Fruit fly (Drosophila melanogaster) whole organism, embryonic: ENCODE results near the gene inaE.

ENCODE experiments used
- ATbp ChIP-seq: fragments of 200-800 bp; sonication (Bioruptor generic); optimal IDR thresholded peaks from 2 replicates; lab custom pipeline; 2017; ENCODE audit warnings: missing biosample characterization, mild to moderate bottlenecking, missing genetic modification characterization, missing genetic modification reagents
- CG10462 ChIP-seq: fragments of 200-800 bp; sonication (Bioruptor generic); optimal IDR thresholded peaks from 2 replicates; lab custom pipeline; 2016; ENCODE audit warnings: missing biosample characterization, missing genetic modification characterization
- CG11504 ChIP-seq: fragments of 200-800 bp; sonication (Bioruptor generic); optimal IDR thresholded peaks from 3 replicates; lab custom pipeline; 2019; ENCODE audit warnings: missing biosample characterization, mild to moderate bottlenecking, missing genetic modification characterization, moderate library complexity
- CG14860 ChIP-seq: fragments of 200-800 bp; sonication (Bioruptor generic); IDR thresholded peaks from 3 replicates; pipeline ENCODE4 v1.3.6; 2022; ENCODE audit warnings: missing biosample characterization, missing genetic modification characterization; ENCODE audit not compliant: partially characterized antibody
- CG15696 ChIP-seq: fragments of 200-800 bp; sonication (Bioruptor generic); optimal IDR thresholded peaks from 2 replicates; lab custom pipeline; 2019; ENCODE audit warnings: missing biosample characterization, mild to moderate bottlenecking, missing genetic modification characterization, moderate library complexity
- CG16813 ChIP-seq: fragments of 200-800 bp; sonication (Bioruptor generic); IDR thresholded peaks from 3 replicates; pipeline ENCODE4 v1.3.6; 2022; ENCODE audit warnings: missing biosample characterization, missing genetic modification characterization; ENCODE audit not compliant: partially characterized antibody
- CG16863 ChIP-seq: fragments of 200-800 bp; sonication (Bioruptor generic); optimal IDR thresholded peaks from 3 replicates; lab custom pipeline; 2016; ENCODE audit warnings: missing biosample characterization, missing genetic modification characterization
- CG17385 ChIP-seq: fragments of 200-800 bp; sonication (Bioruptor generic); optimal IDR thresholded peaks from 3 replicates; lab custom pipeline; 2018; ENCODE audit warnings: missing biosample characterization, mild to moderate bottlenecking, missing genetic modification characterization
- CG17568 ChIP-seq: fragments of 200-800 bp; sonication (Bioruptor generic); optimal IDR thresholded peaks from 2 replicates; lab custom pipeline; 2018; ENCODE audit warnings: missing biosample characterization, mild to moderate bottlenecking, missing genetic modification characterization, moderate library complexity
- CG18262 ChIP-seq: fragments of 200-800 bp; optimal IDR thresholded peaks from 3 replicates; lab custom pipeline; 2019; ENCODE audit warnings: missing biosample characterization, mild to moderate bottlenecking, missing genetic modification characterization, moderate library complexity
- CG2678 ChIP-seq: fragments of 200-800 bp; sonication (Bioruptor generic); optimal IDR thresholded peaks from 3 replicates; lab custom pipeline; 2019; ENCODE audit warnings: missing biosample characterization, mild to moderate bottlenecking, missing genetic modification characterization, moderate library complexity
- CG2712 ChIP-seq: fragments of 200-800 bp; optimal IDR thresholded peaks from 3 replicates; lab custom pipeline; 2019; ENCODE audit warnings: missing biosample characterization, mild to moderate bottlenecking, missing genetic modification characterization, moderate library complexity
- CG31441 ChIP-seq: fragments of 200-800 bp; sonication (Bioruptor generic); IDR thresholded peaks from 2 replicates; pipeline ENCODE4 v1.3.6; 2022; ENCODE audit warnings: missing biosample characterization, missing genetic modification characterization
- CG32532 ChIP-seq: fragments of 200-800 bp; sonication (Bioruptor generic); IDR thresholded peaks from 2 replicates; pipeline ENCODE4 v1.3.6; 2022; ENCODE audit warnings: missing biosample characterization, missing genetic modification characterization
- CG6791 ChIP-seq: fragments of 200-800 bp; sonication (Bioruptor generic); IDR thresholded peaks from 3 replicates; pipeline ENCODE4 v1.3.6; 2022; ENCODE audit warnings: missing biosample characterization, missing genetic modification characterization; ENCODE audit not compliant: partially characterized antibody
- CG7963 ChIP-seq: fragments of 200-800 bp; sonication (Bioruptor generic); IDR thresholded peaks from 3 replicates; pipeline ENCODE4 v1.3.6; 2022; ENCODE audit warnings: missing biosample characterization, missing genetic modification characterization; ENCODE audit not compliant: partially characterized antibody
- CG9817 ChIP-seq: fragments of 200-800 bp; sonication (Bioruptor generic); optimal IDR thresholded peaks from 2 replicates; lab custom pipeline; 2018; ENCODE audit warnings: missing biosample characterization, mild to moderate bottlenecking, missing genetic modification characterization, moderate library complexity
- D19B ChIP-seq: fragments of 200-800 bp; sonication (Bioruptor generic); optimal IDR thresholded peaks from 2 replicates; lab custom pipeline; 2017; ENCODE audit warnings: missing biosample characterization, mild to moderate bottlenecking, missing genetic modification characterization
- Drgx ChIP-seq: fragments of 200-800 bp; sonication (Bioruptor generic); IDR thresholded peaks from 2 replicates; pipeline ENCODE4 v1.3.6; 2022; ENCODE audit warnings: missing biosample characterization, missing genetic modification characterization
- HLH4C ChIP-seq: fragments of 200-800 bp; sonication (Bioruptor generic); IDR thresholded peaks from 3 replicates; pipeline ENCODE4 v1.3.6; 2022; ENCODE audit warnings: missing biosample characterization, missing genetic modification characterization; ENCODE audit not compliant: partially characterized antibody
- Hand ChIP-seq: fragments of 200-800 bp; sonication (Bioruptor generic); optimal IDR thresholded peaks from 2 replicates; lab custom pipeline; 2017; ENCODE audit warnings: mild to moderate bottlenecking, missing biosample characterization, missing genetic modification reagents, missing genetic modification characterization
- Oli ChIP-seq: fragments of 200-800 bp; sonication (Bioruptor generic); optimal IDR thresholded peaks from 2 replicates; lab custom pipeline; 2018; ENCODE audit warnings: missing biosample characterization, mild to moderate bottlenecking, missing genetic modification characterization, moderate library complexity
- bsh ChIP-seq, 2 experiments: fragments of 200-800 bp; sonication (Bioruptor generic); optimal IDR thresholded peaks; 2 replicates each; lab custom pipeline; 2017 to 2018; ENCODE audit warnings: mild to moderate bottlenecking in 2 of 2, missing biosample characterization in 2 of 2, missing genetic modification characterization in 2 of 2, moderate library complexity in 1 of 2
- chinmo ChIP-seq: fragments of 200-800 bp; sonication (Bioruptor generic); IDR thresholded peaks from 4 replicates; pipeline ENCODE4 v1.3.6; 2022; ENCODE audit warnings: missing biosample characterization, missing genetic modification characterization; ENCODE audit not compliant: partially characterized antibody
- crol ChIP-seq: fragments of 200-800 bp; sonication (Bioruptor generic); IDR thresholded peaks from 2 replicates; pipeline ENCODE4 v1.3.6; 2022; ENCODE audit warnings: missing biosample characterization, missing genetic modification characterization
- da ChIP-seq: fragments of 200-800 bp; sonication (Bioruptor generic); optimal IDR thresholded peaks from 2 replicates; lab custom pipeline; 2016; ENCODE audit warnings: missing biosample characterization, missing genetic modification characterization
- dmrt99B ChIP-seq: fragments of 200-800 bp; sonication (Bioruptor generic); optimal IDR thresholded peaks from 2 replicates; lab custom pipeline; 2018; ENCODE audit warnings: missing biosample characterization, mild to moderate bottlenecking, missing genetic modification characterization, moderate library complexity
- gem ChIP-seq: fragments of 200-800 bp; sonication (Bioruptor generic); optimal IDR thresholded peaks from 2 replicates; lab custom pipeline; 2019; ENCODE audit warnings: missing biosample characterization, mild to moderate bottlenecking, missing genetic modification characterization, moderate library complexity
- grau ChIP-seq: fragments of 200-800 bp; optimal IDR thresholded peaks from 3 replicates; lab custom pipeline; 2019; ENCODE audit warnings: missing biosample characterization, mild to moderate bottlenecking, missing genetic modification characterization, moderate library complexity
- kni ChIP-seq: fragments of 200-800 bp; sonication (Bioruptor generic); optimal IDR thresholded peaks from 3 replicates; lab custom pipeline; 2017; ENCODE audit warnings: mild to moderate bottlenecking, missing biosample characterization, missing genetic modification reagents, missing genetic modification characterization
- lola ChIP-seq, 3 experiments: fragments of >200 bp in 2 of 3; fragments of 200-800 bp in 1 of 3; sonication (Bioruptor generic) in 1 of 3; optimal IDR thresholded peaks; 2 replicates each; lab custom pipeline; 2017 to 2019; ENCODE audit warnings: missing biosample characterization in 3 of 3, missing genetic modification characterization in 3 of 3, mild to moderate bottlenecking in 1 of 3, moderate library complexity in 1 of 3
- mld ChIP-seq: fragments of 200-800 bp; sonication (Bioruptor generic); IDR thresholded peaks from 3 replicates; pipeline ENCODE4 v1.3.6; 2022; ENCODE audit warnings: missing biosample characterization, missing genetic modification characterization; ENCODE audit not compliant: partially characterized antibody
- nerfin-2 ChIP-seq: fragments of 200-800 bp; sonication (Bioruptor generic); IDR thresholded peaks from 2 replicates; pipeline ENCODE4 v1.3.6; 2022; ENCODE audit warnings: missing biosample characterization, missing genetic modification characterization; ENCODE audit not compliant: partially characterized antibody
- nmo ChIP-seq: fragments of 200-800 bp; sonication (Bioruptor generic); optimal IDR thresholded peaks from 2 replicates; lab custom pipeline; 2018; ENCODE audit warnings: missing biosample characterization, mild to moderate bottlenecking, missing genetic modification characterization, moderate library complexity
- onecut ChIP-seq: fragments of 200-800 bp; sonication (Bioruptor generic); IDR thresholded peaks from 2 replicates; pipeline ENCODE4 v1.3.6; 2022; ENCODE audit warnings: missing biosample characterization, missing genetic modification characterization
- phol ChIP-seq: fragments of 200-800 bp; sonication (Bioruptor generic); optimal IDR thresholded peaks from 3 replicates; lab custom pipeline; 2018; ENCODE audit warnings: missing biosample characterization, mild to moderate bottlenecking, missing genetic modification characterization, moderate library complexity
- pros ChIP-seq: fragments of 200-800 bp; sonication (Bioruptor generic); optimal IDR thresholded peaks from 3 replicates; lab custom pipeline; 2019; ENCODE audit warnings: missing biosample characterization, mild to moderate bottlenecking, missing genetic modification characterization, moderate library complexity
- row ChIP-seq: fragments of 200-800 bp; sonication (Bioruptor generic); IDR thresholded peaks from 3 replicates; pipeline ENCODE4 v1.3.6; 2022; ENCODE audit warnings: missing biosample characterization, missing genetic modification characterization
- sens ChIP-seq: fragments of 200-800 bp; sonication (Bioruptor generic); peaks from one replicate; lab custom pipeline; 2016; ENCODE audit warnings: missing biosample characterization, missing genetic modification characterization
- sr ChIP-seq: fragments of 200-800 bp; sonication (Bioruptor generic); IDR thresholded peaks from 3 replicates; pipeline ENCODE4 v1.3.6; 2022; ENCODE audit warnings: missing biosample characterization, missing genetic modification characterization
- tll ChIP-seq, 2 experiments: fragments of 200-800 bp in 1 of 2; fragments of >200 bp in 1 of 2; sonication (Bioruptor generic) in 1 of 2; optimal IDR thresholded peaks; 2 replicates each; lab custom pipeline; 2017 to 2019; ENCODE audit warnings: missing biosample characterization in 2 of 2, missing genetic modification characterization in 2 of 2, mild to moderate bottlenecking in 1 of 2, moderate library complexity in 1 of 2
- tna ChIP-seq: fragments of 200-800 bp; sonication (Bioruptor generic); IDR thresholded peaks from 2 replicates; pipeline ENCODE4 v1.3.6; 2022; ENCODE audit warnings: missing biosample characterization, missing genetic modification characterization; ENCODE audit not compliant: partially characterized antibody
- wor ChIP-seq: fragments of 200-800 bp; sonication (Bioruptor generic); IDR thresholded peaks from 2 replicates; pipeline ENCODE4 v1.3.6; 2022; ENCODE audit warnings: missing biosample characterization, missing genetic modification characterization
- zf30C ChIP-seq: fragments of 200-800 bp; sonication (Bioruptor generic); optimal IDR thresholded peaks from 3 replicates; lab custom pipeline; 2018; ENCODE audit warnings: missing biosample characterization, mild to moderate bottlenecking, missing genetic modification characterization
- zfh1 ChIP-seq: fragments of 200-800 bp; sonication (Bioruptor generic); IDR thresholded peaks from 3 replicates; pipeline ENCODE4 v1.3.6; 2022; ENCODE audit warnings: missing biosample characterization, missing genetic modification characterization

The inaE gene

DNA sequence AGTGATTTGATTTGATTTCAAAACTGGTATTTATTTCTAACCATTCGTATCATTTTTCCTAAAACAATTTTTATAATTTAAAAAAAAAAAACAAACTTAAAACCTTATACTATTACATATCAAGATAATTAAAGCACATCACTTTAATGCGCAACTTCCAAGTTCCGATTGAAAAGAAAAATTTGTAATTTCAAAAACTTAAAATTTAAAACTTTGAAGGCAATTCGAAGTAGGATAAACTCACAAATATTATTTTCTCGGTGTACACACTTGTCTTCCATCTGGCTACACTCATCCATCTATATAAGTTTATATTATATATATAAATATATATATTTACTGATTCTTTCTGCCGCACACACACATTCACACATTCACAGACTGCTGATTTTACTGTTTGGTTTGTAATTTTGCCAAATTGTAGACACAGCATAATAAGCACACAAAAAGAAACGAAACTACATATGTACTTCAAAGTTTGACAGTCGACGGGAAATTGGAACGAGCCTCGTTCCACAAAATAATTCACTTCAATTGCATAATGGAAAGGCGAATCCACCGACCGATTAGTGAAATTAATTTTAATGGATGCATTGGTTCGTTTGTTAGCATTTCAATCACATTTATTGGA is 2.6 kb downstream of the inaE start:
- no peak for TF ChIP-seq CG17385 (GFP tag; lab: Kevin White, UChicago)
- TF ChIP-seq HLH4C (GFP tag; lab: Robert Waterston, UW): no peak
- no peak for TF ChIP-seq zfh1 (GFP tag; lab: Robert Waterston, UW)
- TF ChIP-seq CG15696 (tag; lab: Kevin White, UChicago): no peak
- no peak for TF ChIP-seq ATbp
- no peak for TF ChIP-seq CG32532 (GFP tag; lab: Robert Waterston, UW)
- no peak for TF ChIP-seq wor (GFP tag; lab: Robert Waterston, UW)
- TF ChIP-seq CG10462 (GFP tag; lab: Kevin White, UChicago): no peak
- no peak for TF ChIP-seq sr (GFP tag; lab: Robert Waterston, UW)
- TF ChIP-seq CG16813 (GFP tag; lab: Robert Waterston, UW): no peak
- TF ChIP-seq da (GFP tag; lab: Kevin White, UChicago): no peak

DNA sequence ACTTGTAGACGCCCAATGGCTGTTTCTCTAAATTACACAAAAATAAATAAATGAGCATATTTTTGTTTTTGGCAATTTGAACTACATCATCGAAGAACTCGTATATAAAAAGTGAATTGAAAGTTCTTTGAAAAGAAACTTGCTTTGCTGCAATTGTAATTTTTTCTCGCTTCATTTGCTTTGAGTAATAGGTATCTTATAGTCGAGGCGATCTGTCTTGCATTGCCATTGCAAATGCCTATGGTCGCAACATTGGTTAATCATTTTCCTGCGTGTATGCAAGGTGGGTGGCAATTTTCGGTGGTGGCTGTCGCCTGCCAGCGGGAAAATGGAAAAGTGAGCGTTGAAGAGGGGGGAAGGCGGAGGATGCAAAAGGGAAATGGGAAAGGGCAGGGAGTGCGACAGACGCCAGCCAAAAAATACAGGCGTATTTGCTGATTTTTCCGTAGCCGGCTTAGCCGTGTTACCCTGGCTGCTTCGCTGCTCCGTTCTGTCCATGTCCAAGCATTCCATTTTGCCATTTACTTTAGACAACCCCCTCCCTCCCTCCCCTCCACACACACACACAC is 3.9 kb downstream of the inaE start:
- TF ChIP-seq CG2712 (tag; lab: Kevin White, UChicago) (peak; percentile 24), bsh (GFP tag; optimal IDR thresholded peaks at IDR 0.05; lab: Kevin White, UChicago) (peak in 1 of 2 experiments; percentile 4), row (GFP tag; lab: Robert Waterston, UW) (peak; percentile 47; the same call in 2 of the 3 replicates), chinmo (GFP tag; lab: Robert Waterston, UW) (0 out of 4 replicates have a peak, but pooled peaks have one; percentile 13), gem (tag; lab: Kevin White, UChicago) (peak; percentile 32), CG2678 (tag; lab: Kevin White, UChicago) (peak; percentile 31), zf30C (GFP tag; lab: Kevin White, UChicago) (peak; percentile 22), kni (GFP tag; lab: Kevin White, UChicago) (peak; percentile 16), sens (peak; percentile 85), CG18262 (tag; lab: Kevin White, UChicago) (peak; percentile 6), pros (peak; percentile 61), grau (peak; percentile 11), CG31441 (GFP tag; lab: Robert Waterston, UW) (peak; percentile 22; the same call in 1 of the 2 replicates), phol (tag; lab: Kevin White, UChicago) (peak; percentile 24), CG14860 (GFP tag; lab: Robert Waterston, UW) (peak; percentile 47; the same call in 2 of the 3 replicates), CG16863 (GFP tag; lab: Kevin White, UChicago) (no peak), tll (GFP tag; optimal IDR thresholded peaks at IDR 0.05; lab: Kevin White, UChicago) (no peak), CG7963 (GFP tag; lab: Robert Waterston, UW) (peak; percentile 31; the same call in 1 of the 3 replicates), D19B (GFP tag; lab: Kevin White, UChicago) (peak; percentile 52), lola (GFP tag; optimal IDR thresholded peaks at IDR 0.05; lab: Kevin White, UChicago) (peak in 1 of 3 experiments; percentile 10), Drgx (no peak), CG9817 (tag; lab: Kevin White, UChicago) (no peak), dmrt99B (tag; lab: Kevin White, UChicago) (peak; percentile 6), CG6791 (GFP tag; lab: Robert Waterston, UW) (peak; percentile 74), nmo (GFP tag; lab: Kevin White, UChicago) (peak; percentile 57), onecut (0 out of 2 replicates have a peak, but pooled peaks have one; percentile 4), mld (GFP tag; lab: Robert Waterston, UW) (no peak), Hand (GFP tag; lab: Kevin White, UChicago) (no peak), tna (GFP tag; lab: Robert Waterston, UW) (no peak), CG17568 (GFP tag; lab: Kevin White, UChicago) (no peak), CG11504 (tag; lab: Kevin White, UChicago) (peak; percentile 36), Oli (tag; lab: Kevin White, UChicago) (peak; percentile 8), crol (peak; percentile 74), nerfin-2 (GFP tag; lab: Robert Waterston, UW) (peak; percentile 54; the same call in 1 of the 2 replicates)
